Worm (Caenorhabditis elegans): ENCODE data around the gene best-4.

- TF ChIP-seq C08G9.2 (tag; optimal IDR thresholded peaks at IDR 0.05) (no peak), fkh-10 (GFP tag; optimal IDR thresholded peaks at IDR 0.05) (no peak), dmd-4 (tag; optimal IDR thresholded peaks at IDR 0.05; ENCODE audit: borderline replicate concordance) (no peak), npax-4 (tag; optimal IDR thresholded peaks at IDR 0.05) (no peak), nhr-232 (tag; optimal IDR thresholded peaks at IDR 0.05) (no peak), pha-2 (tag; optimal IDR thresholded peaks at IDR 0.05) (no peak), K09A11.1 (tag; optimal IDR thresholded peaks at IDR 0.05; ENCODE audit: insufficient read depth) (no peak), pha-4 (tag; optimal IDR thresholded peaks at IDR 0.05) (no peak)
These were observed 3.5 kb downstream of the best-4 start for ce11 chrII:8212-8611.
